Fruit fly (Drosophila melanogaster): ENCODE results near the gene Dop1R2.

Gene Dop1R2

DNA sequence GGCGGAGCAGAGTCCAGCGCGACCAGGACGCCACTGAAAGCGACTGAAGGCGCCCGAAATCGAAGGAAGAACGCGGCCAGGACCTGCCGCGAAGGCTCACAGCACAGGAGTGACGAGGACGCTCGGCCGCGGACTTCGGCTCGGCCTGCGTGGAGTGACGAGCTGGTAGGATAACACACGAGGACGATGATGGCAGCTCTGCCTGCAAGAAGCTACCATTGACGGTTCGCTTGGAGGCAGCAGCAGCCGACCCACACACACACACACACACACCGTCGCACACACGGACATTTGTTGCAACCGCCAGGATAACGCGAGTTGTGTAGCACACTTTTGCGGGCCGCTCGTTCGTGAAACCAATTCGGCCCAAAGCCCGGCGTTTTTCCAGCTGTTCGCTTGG, at the start of gene Dop1R2:
TSS of gene Dop1R2 (minus strand) at position 35 of the 400 bp plus-strand sequence.
- TF ChIP-seq psq (optimal IDR thresholded peaks at IDR 0.05) = no peak

DNA sequence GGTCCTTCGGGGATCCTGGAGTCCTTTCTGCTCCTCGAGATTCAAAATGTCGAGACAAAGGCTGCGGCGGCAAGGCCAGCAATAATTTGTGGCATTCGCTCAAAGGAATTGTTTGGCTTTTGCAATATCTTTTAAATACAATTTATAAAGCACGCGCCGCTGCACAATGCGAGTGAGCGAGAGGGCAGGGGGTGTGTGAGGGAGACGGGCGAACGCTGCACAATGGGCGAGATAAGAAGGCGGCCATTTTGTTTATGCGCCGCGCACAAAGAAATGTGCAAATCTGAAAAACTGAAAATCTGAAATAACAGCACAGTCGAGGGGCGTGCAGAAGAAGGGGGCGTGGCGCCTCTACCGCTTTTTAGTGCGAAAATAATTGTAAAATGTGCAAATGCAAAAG, 48.5 kb upstream of the Dop1R2 start:
- TF ChIP-seq Dll (optimal IDR thresholded peaks at IDR 0.05) = no peak
- no peak for TF ChIP-seq CG8478 (optimal IDR thresholded peaks at IDR 0.05)
- TF ChIP-seq usp (GFP tag; optimal IDR thresholded peaks at IDR 0.05) = no peak
- no peak for TF ChIP-seq pan (optimal IDR thresholded peaks at IDR 0.05)
- TF ChIP-seq EcR (GFP tag; optimal IDR thresholded peaks at IDR 0.05) = no peak
- no peak for TF ChIP-seq psq (optimal IDR thresholded peaks at IDR 0.05)

DNA sequence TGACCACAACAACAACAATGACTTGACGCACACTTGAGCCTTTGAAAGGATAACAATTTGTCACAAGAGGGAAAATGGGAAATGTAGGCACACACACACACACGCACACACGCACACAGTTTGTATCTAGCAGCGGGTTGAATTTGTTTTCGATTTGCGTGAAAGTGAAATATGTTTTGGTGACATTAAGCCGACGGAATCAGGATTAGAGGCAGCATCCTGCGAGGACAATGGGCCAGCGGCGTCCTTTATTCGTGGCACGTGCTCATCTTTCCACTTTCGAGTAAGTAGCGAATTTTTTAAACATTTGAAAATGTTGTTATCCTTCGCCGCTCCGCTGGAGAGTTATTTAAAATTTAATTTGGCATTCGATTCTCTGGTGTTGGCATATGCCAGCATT, 47.5 kb upstream of the Dop1R2 start:
- no peak for TF ChIP-seq pan (optimal IDR thresholded peaks at IDR 0.05)
- no peak for TF ChIP-seq EcR (GFP tag; optimal IDR thresholded peaks at IDR 0.05)
- TF ChIP-seq CG8478 (optimal IDR thresholded peaks at IDR 0.05) = no peak
- no peak for TF ChIP-seq usp (GFP tag; optimal IDR thresholded peaks at IDR 0.05)
- no peak for TF ChIP-seq Dll (optimal IDR thresholded peaks at IDR 0.05)
- no peak for TF ChIP-seq psq (optimal IDR thresholded peaks at IDR 0.05)

DNA sequence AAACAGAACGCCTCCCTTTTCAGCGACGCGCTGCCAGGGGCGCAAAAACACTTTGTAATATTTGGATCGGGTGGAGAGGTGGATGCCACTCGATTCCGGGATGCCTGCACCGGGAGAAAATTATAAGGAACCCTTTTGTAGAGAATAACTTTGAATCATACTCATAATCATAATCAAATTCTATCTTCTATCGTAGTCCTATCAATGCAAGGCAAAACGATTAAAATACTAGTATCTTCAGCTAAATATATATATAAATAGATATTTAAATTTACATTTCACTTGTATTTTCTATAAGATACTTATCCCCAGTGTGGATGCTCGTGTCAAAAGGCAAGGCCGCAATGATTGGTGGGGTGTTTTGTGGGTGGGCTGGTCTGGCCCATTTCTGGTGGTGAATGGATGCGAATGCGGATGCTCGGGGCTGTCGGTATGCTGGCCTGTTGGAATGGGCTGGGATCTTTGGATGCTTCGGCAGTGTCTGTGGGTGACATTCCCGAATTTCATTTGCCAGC, 46.1 kb upstream of the Dop1R2 start:
- TF ChIP-seq pan (optimal IDR thresholded peaks at IDR 0.05) = no peak

DNA sequence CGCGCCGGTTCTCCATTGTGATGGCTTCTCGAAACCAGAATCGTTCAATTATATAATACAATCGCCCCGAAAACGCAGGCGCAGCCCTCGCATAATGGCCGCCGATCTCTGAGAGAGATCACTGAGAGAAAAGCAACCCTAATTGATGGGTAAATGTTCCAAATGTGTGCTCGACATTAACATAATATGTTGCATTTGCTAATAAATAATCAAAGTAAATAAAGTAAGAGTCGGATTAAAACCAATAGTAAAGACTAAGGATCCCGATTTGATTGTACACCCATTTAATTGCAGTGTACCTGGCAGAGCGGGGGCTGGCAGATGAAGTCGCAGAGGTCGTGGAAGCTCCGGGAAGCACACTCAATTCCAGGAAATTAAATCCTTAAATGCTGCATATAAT, 44.8 kb upstream of the Dop1R2 start:
- TF ChIP-seq CG8478 (optimal IDR thresholded peaks at IDR 0.05) = no peak
- TF ChIP-seq Dll (optimal IDR thresholded peaks at IDR 0.05) = no peak
- TF ChIP-seq usp (GFP tag; optimal IDR thresholded peaks at IDR 0.05) = no peak
- TF ChIP-seq pan (optimal IDR thresholded peaks at IDR 0.05) = no peak

DNA sequence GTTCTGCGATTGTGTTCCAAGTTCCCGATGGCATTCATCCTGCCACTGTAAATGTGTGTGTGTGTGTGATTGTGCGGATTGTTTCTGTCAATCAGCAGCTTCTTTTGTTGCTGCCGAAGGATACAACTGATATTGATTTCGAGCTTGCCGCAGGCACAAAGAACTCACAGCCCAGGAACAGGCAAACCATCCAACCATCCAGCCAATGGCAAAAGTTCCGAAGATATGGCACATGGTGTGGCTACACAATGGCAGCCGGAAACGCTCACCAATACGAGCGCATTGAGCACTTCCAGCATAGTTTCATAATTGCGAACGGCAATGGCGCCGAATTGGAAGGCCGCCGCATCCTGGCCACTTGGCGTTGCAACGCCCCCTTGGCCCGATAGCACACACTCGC, 42.0 kb upstream of the Dop1R2 start:
- no peak for TF ChIP-seq usp (GFP tag; optimal IDR thresholded peaks at IDR 0.05)
- no peak for TF ChIP-seq EcR (GFP tag; optimal IDR thresholded peaks at IDR 0.05)
- no peak for TF ChIP-seq pan (optimal IDR thresholded peaks at IDR 0.05)
- TF ChIP-seq Dll (optimal IDR thresholded peaks at IDR 0.05) = no peak
- TF ChIP-seq CG8478 (optimal IDR thresholded peaks at IDR 0.05) = no peak
- no peak for TF ChIP-seq psq (optimal IDR thresholded peaks at IDR 0.05)

DNA sequence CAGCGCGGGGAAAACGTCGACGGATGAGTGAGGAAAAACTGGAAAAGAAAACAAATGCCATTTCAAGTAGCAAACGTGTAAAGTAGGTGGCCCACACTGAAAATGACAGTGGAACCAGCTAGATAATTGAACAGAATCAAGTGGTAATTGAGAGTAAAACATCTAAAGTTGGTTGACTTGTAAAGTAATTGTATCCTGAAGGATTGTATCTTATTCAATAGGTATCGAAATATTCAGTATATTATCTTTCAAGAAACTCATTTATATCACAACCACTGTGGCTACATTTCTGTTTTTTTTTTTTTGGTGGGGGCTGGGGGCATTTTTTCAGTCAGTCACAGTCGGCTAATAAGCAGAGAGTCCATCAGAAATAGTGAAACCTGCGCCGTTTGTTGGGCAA, 39.4 kb upstream of the Dop1R2 start:
- TF ChIP-seq pan (optimal IDR thresholded peaks at IDR 0.05) (no peak), EcR (GFP tag; optimal IDR thresholded peaks at IDR 0.05) (no peak), Dll (optimal IDR thresholded peaks at IDR 0.05) (no peak), psq (optimal IDR thresholded peaks at IDR 0.05) (no peak), CG8478 (optimal IDR thresholded peaks at IDR 0.05) (no peak), usp (GFP tag; optimal IDR thresholded peaks at IDR 0.05) (no peak)

DNA sequence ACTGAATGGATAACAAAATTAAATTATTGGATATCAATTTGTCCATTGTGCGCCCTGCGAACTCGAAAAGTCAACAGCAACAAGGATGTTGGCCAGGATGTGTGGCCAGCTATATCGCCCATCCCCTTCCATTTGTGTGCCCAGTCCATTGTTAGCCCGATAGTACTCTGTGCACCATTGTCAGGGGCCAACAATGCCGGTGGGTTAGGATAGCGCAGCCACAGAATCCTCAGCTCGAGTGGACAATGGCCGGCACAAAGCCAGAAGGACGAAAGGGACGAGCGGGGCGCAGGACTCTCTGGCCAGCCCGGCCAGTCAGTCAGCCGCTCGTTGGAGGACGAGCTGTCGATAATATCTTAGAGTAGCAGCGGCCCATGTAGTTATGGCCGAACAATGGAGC, 38.1 kb upstream of the Dop1R2 start:
- TF ChIP-seq CG8478 (optimal IDR thresholded peaks at IDR 0.05) (no peak), pan (optimal IDR thresholded peaks at IDR 0.05) (no peak), psq (optimal IDR thresholded peaks at IDR 0.05) (no peak), EcR (GFP tag; optimal IDR thresholded peaks at IDR 0.05) (no peak), usp (GFP tag; optimal IDR thresholded peaks at IDR 0.05) (no peak), Dll (optimal IDR thresholded peaks at IDR 0.05) (no peak)

DNA sequence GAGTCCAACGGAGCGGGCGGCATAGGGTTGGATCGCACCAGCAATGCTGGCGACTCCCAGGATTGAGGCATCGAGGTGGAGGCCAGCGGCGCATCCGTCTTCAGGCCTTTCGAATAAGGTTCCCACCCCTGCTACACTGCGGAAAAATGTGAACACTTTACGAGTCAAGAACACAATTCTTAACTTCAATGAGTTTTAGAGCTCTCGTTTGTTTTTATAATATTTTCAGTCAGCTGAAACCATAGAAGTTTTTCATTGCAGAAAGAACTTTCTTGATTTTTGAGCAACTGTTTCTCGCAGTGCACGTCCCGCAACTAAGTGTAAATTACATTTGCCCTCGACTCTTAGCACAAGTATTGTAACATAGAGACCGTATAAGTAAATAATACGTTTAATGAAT, 36.6 kb upstream of the Dop1R2 start:
- TF ChIP-seq psq (optimal IDR thresholded peaks at IDR 0.05) (no peak), usp (GFP tag; optimal IDR thresholded peaks at IDR 0.05) (no peak), CG8478 (optimal IDR thresholded peaks at IDR 0.05) (no peak), EcR (GFP tag; optimal IDR thresholded peaks at IDR 0.05) (no peak), pan (optimal IDR thresholded peaks at IDR 0.05) (no peak), Dll (optimal IDR thresholded peaks at IDR 0.05) (no peak)

DNA sequence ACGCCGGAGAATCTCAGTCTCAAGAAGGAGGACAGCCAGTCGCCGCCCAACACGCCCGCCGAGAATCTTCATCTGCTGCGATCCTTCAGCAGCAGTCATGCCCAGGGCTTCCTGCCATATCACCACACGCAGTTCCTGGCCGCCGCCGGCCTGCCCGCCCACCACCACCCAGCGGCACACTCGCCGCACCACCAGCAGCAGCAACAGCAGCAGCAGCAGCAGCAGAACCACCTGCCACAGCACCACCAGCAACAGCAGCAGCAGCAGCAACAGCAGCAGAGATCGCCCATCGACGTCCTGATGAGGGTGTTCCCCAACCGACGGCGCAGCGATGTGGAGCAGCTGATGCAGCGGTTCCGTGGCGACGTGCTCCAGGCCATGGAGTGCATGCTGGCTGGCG, 36.0 kb upstream of the Dop1R2 start:
- TF ChIP-seq EcR (GFP tag; optimal IDR thresholded peaks at IDR 0.05) (no peak), CG8478 (optimal IDR thresholded peaks at IDR 0.05) (no peak), usp (GFP tag; optimal IDR thresholded peaks at IDR 0.05) (no peak), psq (optimal IDR thresholded peaks at IDR 0.05) (no peak), pan (optimal IDR thresholded peaks at IDR 0.05) (no peak), Dll (optimal IDR thresholded peaks at IDR 0.05) (no peak)

DNA sequence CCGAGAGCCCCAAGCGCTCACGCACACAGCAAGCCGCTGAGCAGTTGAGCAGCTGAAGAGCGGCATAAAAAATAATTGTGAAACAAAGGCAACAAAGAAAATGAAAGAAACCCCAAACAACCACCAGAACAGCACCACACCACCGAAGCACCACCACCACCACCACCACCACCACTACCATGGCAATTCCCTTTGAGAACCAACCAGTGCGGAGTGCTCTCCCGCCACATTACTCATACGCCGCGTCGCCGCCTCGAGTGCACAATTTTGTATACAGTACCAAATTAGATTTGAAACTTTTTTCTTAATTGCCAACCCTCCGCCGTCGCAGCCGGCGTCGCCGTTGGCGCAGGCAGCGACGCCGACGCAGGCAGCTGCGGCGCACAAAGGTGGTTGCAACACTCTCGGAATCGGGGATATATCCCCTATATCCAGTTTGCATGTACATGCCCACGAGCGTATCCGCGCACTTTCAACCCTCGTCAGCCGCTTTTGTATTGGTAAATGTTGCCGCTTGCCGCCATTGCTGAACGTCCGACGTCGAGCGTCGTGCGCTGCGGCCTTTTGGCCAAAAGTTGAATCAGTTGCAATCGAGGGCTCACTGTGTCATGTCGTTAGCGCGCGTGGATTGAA, 32.3 kb upstream of the Dop1R2 start, which contains the start of gene dmrt99B:
TSS of gene dmrt99B (plus strand) at position 583 of the 633 bp plus-strand sequence.
- TF ChIP-seq usp (GFP tag; optimal IDR thresholded peaks at IDR 0.05) = no peak
- TF ChIP-seq psq (optimal IDR thresholded peaks at IDR 0.05) = no peak
- TF ChIP-seq pan (optimal IDR thresholded peaks at IDR 0.05) = no peak
- TF ChIP-seq CG8478 (optimal IDR thresholded peaks at IDR 0.05) = no peak
- no peak for TF ChIP-seq EcR (GFP tag; optimal IDR thresholded peaks at IDR 0.05)
- no peak for TF ChIP-seq Dll (optimal IDR thresholded peaks at IDR 0.05)

DNA sequence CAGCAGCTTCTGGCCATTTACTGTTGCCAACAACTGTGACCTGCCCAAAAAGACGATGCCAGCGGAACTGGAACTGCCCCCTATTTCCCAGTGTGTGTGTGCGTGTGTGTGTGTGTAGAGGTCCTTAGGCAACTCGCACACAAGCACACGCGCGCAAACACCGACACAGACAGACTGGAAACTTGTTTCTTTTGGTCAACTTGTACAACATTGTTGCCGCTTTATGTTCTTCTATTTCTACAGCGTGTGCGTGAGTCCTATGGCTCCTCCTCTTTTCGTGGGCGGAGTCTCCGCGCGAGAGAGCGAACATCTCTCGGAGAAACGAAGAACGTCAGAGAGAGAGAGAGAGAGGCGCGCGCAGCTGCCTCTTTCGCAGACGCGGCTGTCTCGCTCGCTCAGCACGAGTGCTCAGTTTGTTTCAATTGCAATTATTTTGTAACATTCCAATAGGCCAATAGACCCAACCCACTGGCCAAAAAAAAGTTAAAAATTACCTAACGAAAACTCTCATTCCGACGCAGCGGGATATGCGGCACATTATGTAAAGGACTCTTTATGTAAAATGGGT, 31.3 kb upstream of the Dop1R2 start:
- TF ChIP-seq Dll (optimal IDR thresholded peaks at IDR 0.05) (no peak), usp (GFP tag; optimal IDR thresholded peaks at IDR 0.05) (no peak), psq (optimal IDR thresholded peaks at IDR 0.05) (no peak), EcR (GFP tag; optimal IDR thresholded peaks at IDR 0.05) (no peak), CG8478 (optimal IDR thresholded peaks at IDR 0.05) (no peak), pan (optimal IDR thresholded peaks at IDR 0.05) (no peak)

DNA sequence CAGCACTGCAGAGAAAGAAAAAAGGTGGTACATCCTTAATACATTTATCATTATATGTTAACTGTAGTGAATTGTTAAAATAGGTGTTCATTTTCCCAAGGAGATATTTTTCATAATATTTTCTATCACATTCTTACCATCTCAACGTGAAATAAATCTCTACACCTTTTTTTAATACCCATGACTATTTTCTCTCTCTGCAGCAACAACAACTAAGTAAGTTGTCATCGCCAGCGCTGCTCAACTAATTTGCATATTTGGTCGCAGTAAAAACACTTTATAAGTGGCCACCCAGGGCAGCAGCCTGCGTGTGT, 30.7 kb upstream of the Dop1R2 start:
- TF ChIP-seq pan (optimal IDR thresholded peaks at IDR 0.05) = no peak
- TF ChIP-seq CG8478 (optimal IDR thresholded peaks at IDR 0.05) = no peak
- no peak for TF ChIP-seq usp (GFP tag; optimal IDR thresholded peaks at IDR 0.05)
- no peak for TF ChIP-seq Dll (optimal IDR thresholded peaks at IDR 0.05)
- TF ChIP-seq psq (optimal IDR thresholded peaks at IDR 0.05) = no peak
- no peak for TF ChIP-seq EcR (GFP tag; optimal IDR thresholded peaks at IDR 0.05)
